Worm (Caenorhabditis elegans) whole organism, L4 larva: Measurements from ENCODE around the gene H41C03.1.

Source experiments
- nhr-237 ChIP-seq: sonication (generic microtip); optimal IDR thresholded peaks from 2 replicates; lab custom pipeline; 2017; ENCODE audit warnings: missing biosample characterization, missing genetic modification characterization
- pqm-1 ChIP-seq: sonication (generic microtip); optimal IDR thresholded peaks from 2 replicates; lab custom pipeline; 2017; ENCODE audit warnings: missing biosample characterization, missing genetic modification characterization

DNA sequence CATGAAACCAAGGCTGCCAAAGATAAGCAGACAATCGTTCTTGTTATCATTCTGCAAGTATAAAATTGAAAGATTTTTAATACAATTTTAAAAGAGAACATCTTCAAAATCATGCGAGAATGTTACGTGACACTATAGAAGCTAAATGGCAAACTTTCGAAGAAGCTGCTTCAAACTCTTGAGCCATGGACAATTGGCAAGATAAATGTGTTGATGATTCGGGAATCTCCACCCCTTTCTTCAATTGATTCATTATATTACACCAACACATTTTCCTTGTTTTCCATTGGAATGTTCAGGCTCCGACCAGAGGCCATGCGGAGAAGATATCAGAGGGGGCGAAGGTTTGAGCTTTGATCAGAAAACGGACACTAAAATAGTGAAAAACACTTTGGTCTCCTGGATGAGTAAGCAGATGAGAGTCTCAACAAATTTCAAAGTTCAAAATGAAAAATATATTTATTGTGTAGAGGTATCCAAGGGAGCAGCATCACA, 13.1 kb upstream of the H41C03.1 start, which contains the start of gene lec-5:
- no peak for TF ChIP-seq pqm-1 (tag; lab: Kevin White, UChicago)
- TF ChIP-seq nhr-237 (tag; lab: Kevin White, UChicago), result no peak
